Fruit fly (Drosophila melanogaster) whole organism: ENCODE data around the gene CG13041.

ENCODE experiments used
- EcR ChIP-seq, 2 experiments: fragments of >200 bp; optimal IDR thresholded peaks; 2 replicates each; lab custom pipeline; 2017; ENCODE audit warnings: missing biosample characterization in 2 of 2, missing genetic modification characterization in 2 of 2, missing genetic modification reagents in 2 of 2
- pan ChIP-seq: fragments of >200 bp; optimal IDR thresholded peaks from 2 replicates; lab custom pipeline; 2017

DNA sequence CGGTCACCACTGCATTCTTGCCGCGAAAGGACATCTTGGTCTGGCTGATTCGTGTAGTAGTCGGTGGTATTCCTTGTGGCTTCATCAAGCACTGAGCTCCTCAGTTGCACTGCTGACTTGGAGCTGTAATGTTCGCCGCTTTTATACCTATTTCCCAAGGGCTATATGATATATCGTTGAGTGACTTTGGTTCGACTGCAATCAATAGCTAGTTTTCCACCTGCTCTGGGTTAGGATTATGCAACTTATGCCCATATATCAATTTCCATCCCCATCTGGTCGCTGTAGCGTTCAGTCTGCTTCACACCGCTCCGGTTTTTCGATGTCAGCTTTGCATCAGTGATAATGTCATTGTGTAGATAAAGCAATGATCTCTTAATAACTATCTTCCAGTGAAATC is 34.9 kb upstream of the CG13041 start, which contains the start of gene Pdh:
- no peak for TF ChIP-seq pan (lab: Kevin White, UChicago)
- no peak for TF ChIP-seq EcR (GFP tag; optimal IDR thresholded peaks at IDR 0.05; lab: Kevin White, UChicago)
